Fruit fly (Drosophila melanogaster): Measurements from ENCODE around the gene CG45011.

DNA sequence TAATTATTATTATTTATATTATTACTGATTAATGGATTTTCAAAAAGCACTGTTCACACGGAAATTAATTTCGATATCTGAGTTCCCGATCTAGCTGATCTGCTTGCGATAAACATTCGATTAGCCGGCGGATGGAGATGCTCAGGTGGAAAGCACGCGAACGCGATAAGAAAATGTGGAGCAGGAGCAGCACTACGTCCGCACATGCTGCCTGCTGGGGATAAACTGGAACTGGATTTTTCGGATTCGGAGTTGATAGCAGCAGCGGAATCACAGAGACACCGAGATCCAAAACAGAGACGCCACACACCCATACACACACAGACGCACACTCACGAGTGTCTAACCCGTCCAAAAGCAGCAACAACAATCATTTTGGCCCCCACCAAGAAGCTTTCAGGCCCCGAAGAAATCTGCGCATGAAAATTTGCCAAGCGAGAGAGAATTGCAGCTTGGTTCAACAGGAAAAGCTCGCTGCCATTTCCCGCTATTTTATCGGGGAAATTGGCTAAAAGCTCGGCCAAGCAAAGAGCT lies 40.4 kb downstream of the CG45011 start:
- TF ChIP-seq Sin3A (optimal IDR thresholded peaks at IDR 0.05) (no peak), Myc (optimal IDR thresholded peaks at IDR 0.05) (no peak), psq (optimal IDR thresholded peaks at IDR 0.05) (no peak), insv (optimal IDR thresholded peaks at IDR 0.05) (no peak), h (optimal IDR thresholded peaks at IDR 0.05) (no peak), ttk (optimal IDR thresholded peaks at IDR 0.05) (no peak)

All from Kc167 (cell line).